Fruit fly (Drosophila melanogaster) Kc167 (cell line): ENCODE results near the gene RpS28a.

Experiments used
- Myc ChIP-seq: fragments of >200 bp; optimal IDR thresholded peaks from 2 replicates; lab custom pipeline; 2017; ENCODE audit warnings: missing external identifiers
- h ChIP-seq: fragments of >200 bp; optimal IDR thresholded peaks from 3 replicates; lab custom pipeline; 2018; ENCODE audit warnings: missing external identifiers
- insv ChIP-seq: fragments of >200 bp; optimal IDR thresholded peaks from 3 replicates; lab custom pipeline; 2018; ENCODE audit warnings: missing external identifiers
- psq ChIP-seq: fragments of >200 bp; optimal IDR thresholded peaks from 2 replicates; lab custom pipeline; 2017; ENCODE audit warnings: missing external identifiers

- TF ChIP-seq insv (lab: Kevin White, UChicago) = no peak
- TF ChIP-seq Myc (lab: Kevin White, UChicago) = no peak
- TF ChIP-seq h = no peak
- TF ChIP-seq psq (lab: Kevin White, UChicago) = no peak
Measured at dm6 chr3R:30043139-30043744, 20.8 kb upstream of the RpS28a start, which contains the start of gene Sry-delta.
